Worm (Caenorhabditis elegans): Measurements from ENCODE around the gene F59F4.3.

ce11 chrX:15876936-15877335 is 29.5 kb upstream of the F59F4.3 start:
- TF ChIP-seq sox-4 (tag; optimal IDR thresholded peaks at IDR 0.05): no peak
- no peak for TF ChIP-seq lin-39 (tag; optimal IDR thresholded peaks at IDR 0.05)
- TF ChIP-seq nhr-237 (tag; optimal IDR thresholded peaks at IDR 0.05): no peak
- TF ChIP-seq tbx-2 (tag; optimal IDR thresholded peaks at IDR 0.05): no peak
- TF ChIP-seq fkh-10 (GFP tag; optimal IDR thresholded peaks at IDR 0.05): no peak
